Fruit fly (Drosophila melanogaster) Kc167 (cell line): Measurements from ENCODE around the gene CG32137.

Experiments used
- Myc ChIP-seq: fragments of >200 bp; optimal IDR thresholded peaks from 2 replicates; lab custom pipeline; 2017; ENCODE audit warnings: missing external identifiers
- Sin3A ChIP-seq: fragments of >200 bp; optimal IDR thresholded peaks from 2 replicates; lab custom pipeline; 2018; ENCODE audit warnings: missing external identifiers
- h ChIP-seq: fragments of >200 bp; optimal IDR thresholded peaks from 3 replicates; lab custom pipeline; 2018; ENCODE audit warnings: missing external identifiers
- insv ChIP-seq: fragments of >200 bp; optimal IDR thresholded peaks from 3 replicates; lab custom pipeline; 2018; ENCODE audit warnings: missing external identifiers
- psq ChIP-seq: fragments of >200 bp; optimal IDR thresholded peaks from 2 replicates; lab custom pipeline; 2017; ENCODE audit warnings: missing external identifiers
- ttk ChIP-seq: sonication (Bioruptor generic); optimal IDR thresholded peaks from 2 replicates; lab custom pipeline; 2017; ENCODE audit warnings: missing external identifiers

Gene CG32137

DNA sequence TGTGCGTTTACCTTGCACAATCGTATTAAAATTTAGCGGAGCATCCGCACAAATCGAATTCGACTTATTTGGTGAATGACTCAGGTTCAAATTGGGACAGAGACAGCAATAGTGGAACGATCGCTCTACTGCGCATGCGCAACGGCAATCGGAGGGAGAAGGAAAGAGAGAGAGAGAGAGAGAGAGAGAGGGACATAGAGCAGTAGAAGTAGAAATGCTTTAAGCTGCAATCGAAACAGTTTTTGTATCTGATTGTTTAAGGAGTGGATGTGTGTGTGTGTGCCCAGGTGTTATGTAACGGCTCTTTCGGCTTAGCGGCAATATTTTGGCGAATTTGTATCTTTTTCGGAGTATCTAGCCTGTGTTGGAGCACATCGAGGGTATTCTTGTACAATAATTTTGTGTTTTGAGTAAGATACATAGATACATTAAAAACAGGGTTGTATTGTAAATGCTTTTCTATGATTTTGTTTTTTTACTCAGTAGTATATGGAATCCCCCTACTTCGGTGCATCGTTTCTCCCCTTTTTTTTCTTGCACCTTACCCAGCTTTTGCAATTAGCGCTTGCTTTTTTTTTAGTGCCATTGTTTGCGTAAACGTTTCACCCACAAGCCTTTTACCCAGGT, 10.5 kb downstream of the CG32137 start:
- TF ChIP-seq Myc (lab: Kevin White, UChicago) = no peak
- TF ChIP-seq insv (lab: Kevin White, UChicago) = no peak
- TF ChIP-seq psq = no peak
- no peak for TF ChIP-seq h
- no peak for TF ChIP-seq ttk (lab: Kevin White, UChicago)
- no peak for TF ChIP-seq Sin3A

dm6 chr3L:13951564-13951963, 12.5 kb downstream of the CG32137 start:
- TF ChIP-seq ttk (lab: Kevin White, UChicago) = no peak
- no peak for TF ChIP-seq Sin3A
- no peak for TF ChIP-seq Myc (lab: Kevin White, UChicago)
- no peak for TF ChIP-seq h
- TF ChIP-seq insv (lab: Kevin White, UChicago) = no peak
- TF ChIP-seq psq = no peak

DNA sequence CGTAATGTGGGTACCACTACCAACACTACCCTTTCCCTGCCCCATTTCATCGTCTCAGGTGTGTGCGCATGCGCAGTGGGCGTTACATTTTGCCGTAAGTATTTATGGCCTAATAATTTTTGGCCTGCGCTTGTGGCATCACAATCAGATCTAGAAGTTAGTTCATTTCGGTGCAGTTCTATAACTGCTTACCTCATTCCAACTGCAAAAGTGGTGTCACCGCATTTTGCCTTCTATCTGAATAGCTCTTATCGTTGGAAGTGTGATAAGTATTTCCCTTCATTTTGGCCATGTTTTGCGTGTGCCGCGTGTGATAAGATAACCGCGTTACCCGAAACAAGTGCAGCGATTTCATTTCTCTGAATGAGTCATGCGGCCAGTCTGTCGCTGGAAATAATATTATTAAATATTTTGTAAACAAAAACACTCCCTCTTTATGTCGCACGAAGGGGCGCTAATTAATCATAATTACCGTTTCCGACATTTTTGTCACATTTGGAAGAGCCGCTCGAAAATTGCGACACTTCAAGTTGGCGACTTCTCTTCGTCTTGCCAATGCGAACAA, 13.5 kb downstream of the CG32137 start:
- TF ChIP-seq Myc (lab: Kevin White, UChicago) (no peak), h (no peak), psq (no peak), Sin3A (no peak), insv (lab: Kevin White, UChicago) (no peak), ttk (lab: Kevin White, UChicago) (no peak)

dm6 chr3L:13956667-13957066, 17.6 kb downstream of the CG32137 start:
- TF ChIP-seq psq (no peak), insv (lab: Kevin White, UChicago) (no peak)

- TF ChIP-seq Sin3A (no peak), ttk (lab: Kevin White, UChicago) (no peak), insv (lab: Kevin White, UChicago) (no peak), Myc (lab: Kevin White, UChicago) (no peak), psq (no peak), h (no peak)
Observed at dm6 chr3L:13957212-13957668, 18.2 kb downstream of the CG32137 start.

- TF ChIP-seq h (no peak), insv (lab: Kevin White, UChicago) (no peak), Myc (lab: Kevin White, UChicago) (no peak), ttk (lab: Kevin White, UChicago) (no peak), psq (no peak), Sin3A (no peak)
Observed at dm6 chr3L:13957789-13958188, 18.7 kb downstream of the CG32137 start.

dm6 chr3L:13964635-13965501, 25.8 kb downstream of the CG32137 start, which contains the start of the genes Meics, Nxf3 and ssp2:
Gene Meics, minus strand, starts transcription at chr3L:13964702.
Gene Nxf3, plus strand, starts transcription at chr3L:13965203.
Gene ssp2, plus strand, starts transcription at chr3L:13965203.
- TF ChIP-seq ttk (lab: Kevin White, UChicago) = no peak
- no peak for TF ChIP-seq psq
- no peak for TF ChIP-seq Sin3A
- TF ChIP-seq Myc (lab: Kevin White, UChicago) = no peak
- TF ChIP-seq h = no peak
- TF ChIP-seq insv (lab: Kevin White, UChicago) = no peak

- TF ChIP-seq ttk (lab: Kevin White, UChicago) (no peak), Sin3A (no peak)
Observed at dm6 chr3L:13965502-13965843, 26.4 kb downstream of the CG32137 start.

- no peak for TF ChIP-seq ttk (lab: Kevin White, UChicago)
- no peak for TF ChIP-seq h
- no peak for TF ChIP-seq Sin3A
- no peak for TF ChIP-seq insv (lab: Kevin White, UChicago)
- no peak for TF ChIP-seq psq
Observed at dm6 chr3L:13973377-13974111, 34.5 kb downstream of the CG32137 start, which contains the start of the genes CG13738 and Hsc70-1. Gene CG13738, minus strand, starts transcription at chr3L:13973477. Gene Hsc70-1, plus strand, starts transcription at chr3L:13974061.

DNA sequence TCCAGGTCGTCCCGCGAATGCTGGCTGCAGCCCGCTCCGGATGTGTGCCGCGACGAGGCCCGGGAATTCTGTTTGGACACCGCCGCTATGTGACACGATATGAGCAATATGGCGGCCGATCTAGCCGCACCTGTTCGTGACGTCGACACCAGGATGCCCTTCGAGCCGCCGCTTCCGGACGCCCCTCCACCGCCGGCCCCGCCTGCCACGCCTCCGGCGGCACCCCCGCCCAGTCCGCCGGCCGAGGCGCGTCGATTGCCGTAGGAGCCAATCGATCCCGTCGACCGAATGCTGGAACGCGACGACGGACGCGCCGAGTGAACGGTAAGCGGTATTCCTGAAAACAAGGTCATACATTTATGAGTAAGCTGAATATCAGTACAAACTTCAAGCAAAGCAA, 43.5 kb downstream of the CG32137 start:
- TF ChIP-seq ttk (lab: Kevin White, UChicago) (no peak), insv (lab: Kevin White, UChicago) (no peak), psq (no peak), Sin3A (no peak), h (no peak), Myc (lab: Kevin White, UChicago) (no peak)

DNA sequence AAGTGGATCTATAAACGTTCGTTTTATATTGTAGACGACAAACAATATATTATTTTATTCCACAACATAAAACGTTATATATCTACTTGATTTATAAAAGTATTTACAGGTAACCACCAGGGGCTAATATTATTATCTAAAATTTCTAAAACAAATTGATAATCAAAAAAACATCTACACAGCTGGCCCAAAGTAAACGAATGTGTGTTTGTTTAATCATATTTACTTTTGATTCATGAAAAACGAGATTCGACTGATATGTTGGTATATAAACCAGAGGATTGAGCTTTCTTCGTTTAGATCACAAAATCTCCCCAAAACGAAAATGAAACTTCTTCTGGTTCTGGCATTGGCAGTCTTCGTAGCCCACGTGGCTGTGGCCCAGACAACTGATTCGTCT, 47.3 kb downstream of the CG32137 start, which contains the start of gene CG17362:
Gene CG17362 (plus strand): TSS at position 291 of the 400 bp plus-strand sequence.
- TF ChIP-seq psq (no peak), Myc (lab: Kevin White, UChicago) (no peak), ttk (lab: Kevin White, UChicago) (no peak), h (no peak), insv (lab: Kevin White, UChicago) (no peak)

dm6 chr3L:13987578-13987977, 48.5 kb downstream of the CG32137 start, which contains the start of gene CG9040:
Gene CG9040, plus strand, starts transcription at chr3L:13987878.
- no peak for TF ChIP-seq Sin3A
- no peak for TF ChIP-seq ttk (lab: Kevin White, UChicago)
- TF ChIP-seq insv (lab: Kevin White, UChicago) = no peak
- TF ChIP-seq h = no peak
- TF ChIP-seq psq = no peak
- TF ChIP-seq Myc (lab: Kevin White, UChicago) = no peak
